Worm (Caenorhabditis elegans) whole organism, late embryonic: ENCODE data around the gene C23H5.11.

Source experiments
- C08G9.2 ChIP-seq: sonication (generic microtip); optimal IDR thresholded peaks from 2 replicates; lab custom pipeline; 2016; ENCODE audit warnings: mild to moderate bottlenecking, missing genetic modification characterization, moderate library complexity, missing compliant biosample characterization
- ama-1 ChIP-seq: fragments of 150-350 bp; optimal IDR thresholded peaks from 2 replicates; lab custom pipeline; 2014
- ceh-19 ChIP-seq: fragments of 200-800 bp; sonication (Bioruptor generic); optimal IDR thresholded peaks from 2 replicates; lab custom pipeline; 2018; ENCODE audit warnings: mild to moderate bottlenecking, missing genetic modification characterization, missing compliant biosample characterization
- ceh-2 ChIP-seq: sonication (generic microtip); optimal IDR thresholded peaks from 2 replicates; lab custom pipeline; 2016; ENCODE audit warnings: missing genotype, missing genetic modification characterization, missing compliant biosample characterization
- ceh-9 ChIP-seq: sonication (generic microtip); optimal IDR thresholded peaks from 2 replicates; lab custom pipeline; 2016; ENCODE audit warnings: mild to moderate bottlenecking, missing genetic modification characterization, inconsistent platforms, missing compliant biosample characterization
- dmd-4 ChIP-seq: sonication (generic microtip); optimal IDR thresholded peaks from 2 replicates; lab custom pipeline; 2016; ENCODE audit warnings: borderline replicate concordance, missing genetic modification characterization, missing compliant biosample characterization
- ets-4 ChIP-seq: sonication (generic microtip); optimal IDR thresholded peaks from 2 replicates; lab custom pipeline; 2016; ENCODE audit warnings: missing genetic modification characterization, missing compliant biosample characterization
- gmeb-2 ChIP-seq: sonication (generic microtip); optimal IDR thresholded peaks from 2 replicates; lab custom pipeline; 2016; ENCODE audit warnings: missing genetic modification characterization, inconsistent platforms, missing compliant biosample characterization
- nfya-1 ChIP-seq: sonication (generic microtip); optimal IDR thresholded peaks from 2 replicates; lab custom pipeline; 2017; ENCODE audit warnings: missing genetic modification characterization, mild to moderate bottlenecking, missing compliant biosample characterization, antibody characterized with exemption, moderate library complexity
- nhr-11 ChIP-seq: fragments of 150-350 bp; optimal IDR thresholded peaks from 2 replicates; lab custom pipeline; 2014; ENCODE audit warnings: missing biosample characterization, missing genetic modification characterization
- odd-2 ChIP-seq: sonication (generic microtip); optimal IDR thresholded peaks from 2 replicates; lab custom pipeline; 2017; ENCODE audit warnings: antibody characterized with exemption, mild to moderate bottlenecking, missing genetic modification characterization, missing compliant biosample characterization
- ref-2 ChIP-seq: sonication (generic microtip); optimal IDR thresholded peaks from 2 replicates; lab custom pipeline; 2016; ENCODE audit warnings: missing genetic modification characterization, missing compliant biosample characterization
- sdc-2 ChIP-seq: sonication (generic microtip); optimal IDR thresholded peaks from 2 replicates; lab custom pipeline; 2016; ENCODE audit warnings: missing genotype, missing genetic modification characterization, missing compliant biosample characterization
- tbx-2 ChIP-seq: sonication (generic microtip); optimal IDR thresholded peaks from 2 replicates; lab custom pipeline; 2016; ENCODE audit warnings: missing genetic modification characterization, missing compliant biosample characterization

- TF ChIP-seq C08G9.2 (no peak), ets-4 (tag; lab: Kevin White, UChicago) (no peak), ceh-19 (GFP tag; lab: Kevin White, UChicago) (no peak), nfya-1 (tag; lab: Kevin White, UChicago) (no peak), ama-1 (lab: Kevin White, UChicago) (no peak), ceh-2 (tag; lab: Kevin White, UChicago) (no peak), ref-2 (tag; lab: Kevin White, UChicago) (no peak), sdc-2 (tag; lab: Kevin White, UChicago) (no peak), tbx-2 (no peak), nhr-11 (no peak), dmd-4 (tag; lab: Kevin White, UChicago) (no peak), odd-2 (tag; lab: Kevin White, UChicago) (no peak), gmeb-2 (tag; lab: Kevin White, UChicago) (no peak), ceh-9 (tag; lab: Kevin White, UChicago) (no peak)
Observed at ce11 chrIV:2113362-2114056, 13.8 kb upstream of the C23H5.11 start, which contains the start of gene C23H5.8.
